Worm (Caenorhabditis elegans) whole organism, mixed stage, embryonic: ENCODE data around the gene T23E7.6.

Experiments
- bed-3 ChIP-seq: fragments of 200-800 bp; sonication (Bioruptor generic); optimal IDR thresholded peaks from 3 replicates; lab custom pipeline; 2018; ENCODE audit warnings: mild to moderate bottlenecking, missing genetic modification characterization, moderate library complexity, missing compliant biosample characterization
- unc-62 ChIP-seq: fragments of 150-350 bp; optimal IDR thresholded peaks from 2 replicates; lab custom pipeline; 2014; ENCODE audit warnings: missing biosample characterization, missing genetic modification reagents, missing genetic modification characterization

DNA sequence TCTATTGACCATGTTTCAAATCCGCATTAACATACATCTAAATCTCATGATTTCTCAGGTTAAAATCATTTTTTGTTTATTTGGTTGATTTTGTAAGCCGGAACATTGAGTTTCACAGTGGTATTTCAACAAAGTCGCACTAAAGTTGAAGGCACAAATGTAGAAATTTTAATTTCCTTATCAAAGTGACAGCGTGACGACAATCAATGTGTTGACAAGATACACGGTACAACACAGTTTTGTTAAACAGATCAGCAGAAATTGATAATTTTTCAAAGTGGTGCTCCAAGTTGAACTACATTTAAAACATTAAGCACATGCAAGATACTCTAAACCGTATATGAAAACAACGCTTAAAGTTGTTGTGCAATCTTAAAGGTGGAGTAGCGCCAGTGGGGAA lies 18.0 kb upstream of the T23E7.6 start:
- TF ChIP-seq bed-3 (GFP tag; lab: Kevin White, UChicago) (no peak), unc-62 (no peak)
